Worm (Caenorhabditis elegans): ENCODE results near the gene pmp-1.

Gene pmp-1

DNA sequence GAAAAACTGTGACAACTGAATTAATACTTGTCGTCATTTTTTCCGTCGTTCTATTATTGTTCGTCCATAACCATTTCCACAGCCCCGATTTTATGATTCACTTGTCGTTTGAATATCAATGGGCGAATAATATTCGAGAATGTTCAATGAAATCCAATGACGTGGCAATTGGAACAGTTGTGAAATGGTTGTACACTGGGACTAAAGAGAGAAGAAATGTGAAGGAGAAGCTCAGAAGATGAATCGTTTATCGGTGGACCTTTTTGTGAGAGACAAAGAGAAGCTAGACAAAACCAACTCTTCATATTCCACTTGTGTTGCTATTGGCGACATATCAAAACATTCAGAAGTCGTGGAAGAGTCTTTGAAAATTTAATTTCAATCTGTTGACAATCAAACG lies 12.8 kb downstream of the pmp-1 start, which contains the start of gene clhm-1:
Gene clhm-1, minus strand, starts transcription at position 207 of the 400 bp plus-strand sequence.
- TF ChIP-seq unc-86 (tag; optimal IDR thresholded peaks at IDR 0.05) (no peak), ref-2 (tag; optimal IDR thresholded peaks at IDR 0.05) (no peak), ceh-19 (GFP tag; optimal IDR thresholded peaks at IDR 0.05) (no peak), hlh-8 (tag; optimal IDR thresholded peaks at IDR 0.05) (no peak), ceh-45 (GFP tag; IDR thresholded peaks at IDR 0.05) (no peak), ceh-2 (tag; optimal IDR thresholded peaks at IDR 0.05) (no peak), hlh-6 (tag; optimal IDR thresholded peaks at IDR 0.05) (no peak), pha-2 (tag; optimal IDR thresholded peaks at IDR 0.05) (no peak), ceh-48 (tag; optimal IDR thresholded peaks at IDR 0.05) (no peak), hlh-15 (tag; optimal IDR thresholded peaks at IDR 0.05) (no peak), nfya-1 (tag; optimal IDR thresholded peaks at IDR 0.05) (no peak), gmeb-2 (tag; optimal IDR thresholded peaks at IDR 0.05) (no peak), nhr-11 (tag; optimal IDR thresholded peaks at IDR 0.05) (no peak)

DNA sequence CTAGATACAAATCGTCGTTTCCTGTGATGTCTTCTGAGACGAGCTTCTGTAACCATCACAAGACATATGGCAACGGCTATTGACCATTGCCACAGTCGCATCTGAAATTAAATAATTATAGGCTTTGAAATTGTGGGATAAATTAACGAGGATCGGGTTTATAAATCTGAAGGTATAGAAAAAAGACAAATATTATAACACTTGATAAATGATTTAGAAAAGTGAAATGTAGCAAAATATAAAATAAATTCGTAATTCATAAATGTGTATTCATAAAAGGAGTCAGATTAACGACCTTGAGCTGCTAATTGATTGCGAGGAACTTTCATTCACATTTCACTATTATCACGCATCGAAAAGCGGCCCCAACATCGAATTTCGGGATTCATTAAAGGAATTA lies 19.9 kb downstream of the pmp-1 start, which contains the start of gene aff-1:
Gene aff-1, minus strand, starts transcription at position 101 of the 400 bp plus-strand sequence.
- TF ChIP-seq pha-2 (tag; optimal IDR thresholded peaks at IDR 0.05): no peak
- TF ChIP-seq unc-86 (tag; optimal IDR thresholded peaks at IDR 0.05): no peak
- TF ChIP-seq ceh-2 (tag; optimal IDR thresholded peaks at IDR 0.05): no peak
- no peak for TF ChIP-seq eyg-1 (tag; optimal IDR thresholded peaks at IDR 0.05)

DNA sequence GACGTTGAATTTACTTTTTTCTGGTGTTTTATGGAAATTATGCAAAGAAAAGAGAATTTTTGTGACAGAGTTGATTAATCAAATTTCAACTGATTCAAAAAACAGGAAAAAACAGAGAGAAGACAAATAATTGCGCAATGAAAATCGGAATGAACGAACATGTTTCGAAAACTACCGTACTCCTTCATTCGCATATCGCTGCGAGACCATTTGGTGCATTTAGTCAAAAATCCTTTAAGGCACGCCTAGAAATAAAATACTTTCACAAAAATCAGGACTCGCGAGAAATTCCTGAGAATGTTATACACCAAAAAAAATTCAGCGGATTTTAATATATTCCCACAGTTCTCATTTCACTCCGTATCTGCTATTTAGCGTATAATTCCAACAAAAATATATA lies 23.5 kb downstream of the pmp-1 start:
- TF ChIP-seq ref-2 (tag; optimal IDR thresholded peaks at IDR 0.05) (no peak), hlh-6 (tag; optimal IDR thresholded peaks at IDR 0.05) (no peak), npax-4 (tag; optimal IDR thresholded peaks at IDR 0.05) (no peak), dmd-4 (tag; optimal IDR thresholded peaks at IDR 0.05; ENCODE audit: borderline replicate concordance) (no peak), lin-11 (tag; optimal IDR thresholded peaks at IDR 0.05) (no peak), ceh-30 (tag; optimal IDR thresholded peaks at IDR 0.05) (no peak), hlh-13 (GFP tag; optimal IDR thresholded peaks at IDR 0.05) (no peak), madf-2 (tag; optimal IDR thresholded peaks at IDR 0.05) (no peak)

DNA sequence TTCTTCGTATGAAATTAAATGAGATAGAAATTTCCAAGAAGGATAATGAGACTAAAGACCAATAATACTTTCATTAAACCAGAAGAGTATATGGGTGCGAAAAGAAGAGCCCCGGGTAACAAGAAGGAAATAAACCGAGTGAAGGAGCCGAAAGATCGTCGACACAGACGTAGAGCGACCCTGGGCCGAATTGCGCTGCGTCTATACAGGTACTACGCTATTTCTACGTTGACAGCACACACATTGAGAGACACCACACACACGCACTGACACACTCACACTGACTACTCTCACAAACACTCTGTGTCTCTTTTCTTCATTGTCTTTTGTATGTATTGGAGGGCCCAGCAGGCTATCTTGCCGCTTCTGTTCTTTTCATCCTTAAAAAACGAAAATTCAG lies 24.7 kb downstream of the pmp-1 start:
- no peak for TF ChIP-seq C38D4.7 (GFP tag; optimal IDR thresholded peaks at IDR 0.05)
- TF ChIP-seq ttx-3 (tag; optimal IDR thresholded peaks at IDR 0.05): no peak
- TF ChIP-seq C08G9.2 (tag; optimal IDR thresholded peaks at IDR 0.05): no peak
- TF ChIP-seq K09A11.1 (tag; optimal IDR thresholded peaks at IDR 0.05; ENCODE audit: insufficient read depth): peak; percentile 8
- no peak for TF ChIP-seq madf-2 (tag; optimal IDR thresholded peaks at IDR 0.05)
- peak; percentile 56 for TF ChIP-seq nfya-1 (tag; optimal IDR thresholded peaks at IDR 0.05)
- peak; percentile 25 for TF ChIP-seq pros-1 (tag; optimal IDR thresholded peaks at IDR 0.05)
- no peak for TF ChIP-seq fkh-6 (tag; optimal IDR thresholded peaks at IDR 0.05)
- peak; percentile 27 for TF ChIP-seq nhr-232 (tag; optimal IDR thresholded peaks at IDR 0.05)
- peak; percentile 50 for TF ChIP-seq unc-42 (tag; optimal IDR thresholded peaks at IDR 0.05)
- TF ChIP-seq pax-1 (tag; optimal IDR thresholded peaks at IDR 0.05): no peak
- TF ChIP-seq Y22D7AL.16 (tag; optimal IDR thresholded peaks at IDR 0.05): no peak
- peak; percentile 57 for TF ChIP-seq ceh-18 (tag; optimal IDR thresholded peaks at IDR 0.05)
- no peak for TF ChIP-seq hlh-13 (GFP tag; optimal IDR thresholded peaks at IDR 0.05)
- no peak for TF ChIP-seq unc-3 (GFP tag; conservative IDR thresholded peaks at IDR 0.05)
- TF ChIP-seq unc-3 (tag; optimal IDR thresholded peaks at IDR 0.05): peak; percentile 27
- peak; percentile 23 for TF ChIP-seq che-1 (tag; optimal IDR thresholded peaks at IDR 0.05)
- TF ChIP-seq ets-4 (tag; optimal IDR thresholded peaks at IDR 0.05): no peak
- TF ChIP-seq syd-9 (tag; optimal IDR thresholded peaks at IDR 0.05): no peak
- peak; percentile 24 for TF ChIP-seq fax-1 (tag; optimal IDR thresholded peaks at IDR 0.05)
- TF ChIP-seq zip-5 (tag; optimal IDR thresholded peaks at IDR 0.05): no peak
- peak; percentile 31 for TF ChIP-seq ceh-19 (GFP tag; optimal IDR thresholded peaks at IDR 0.05)
- no peak for TF ChIP-seq ztf-16 (tag; optimal IDR thresholded peaks at IDR 0.05)
- no peak for TF ChIP-seq pqm-1 (tag; optimal IDR thresholded peaks at IDR 0.05)
- TF ChIP-seq ceh-22 (tag; optimal IDR thresholded peaks at IDR 0.05): no peak
- peak; percentile 15 for TF ChIP-seq ceh-30 (tag; optimal IDR thresholded peaks at IDR 0.05)
- no peak for TF ChIP-seq lim-6 (tag; optimal IDR thresholded peaks at IDR 0.05)
- TF ChIP-seq ref-2 (tag; optimal IDR thresholded peaks at IDR 0.05): peak; percentile 48
- no peak for TF ChIP-seq dve-1 (tag; optimal IDR thresholded peaks at IDR 0.05)
- TF ChIP-seq ceh-48 (tag; optimal IDR thresholded peaks at IDR 0.05): peak; percentile 9
- peak; percentile 82 for TF ChIP-seq ceh-31 (tag; optimal IDR thresholded peaks at IDR 0.05)
- no peak for TF ChIP-seq mec-3 (tag; optimal IDR thresholded peaks at IDR 0.05; ENCODE audit: borderline replicate concordance)
- peak; percentile 82 for TF ChIP-seq tbx-2 (tag; optimal IDR thresholded peaks at IDR 0.05)
- no peak for TF ChIP-seq pha-4 (tag; optimal IDR thresholded peaks at IDR 0.05)
